Worm (Caenorhabditis elegans): ENCODE measurements around the gene rbm-25.

Gene rbm-25

ce11 chrV:12532369-12532768 is 34.4 kb downstream of the rbm-25 start:
- no peak for TF ChIP-seq nhr-6 (tag; optimal IDR thresholded peaks at IDR 0.05)
- no peak for TF ChIP-seq aly-2 (tag; optimal IDR thresholded peaks at IDR 0.05)
- no peak for TF ChIP-seq nhr-237 (tag; optimal IDR thresholded peaks at IDR 0.05)
- peak; percentile 66 for TF ChIP-seq fos-1 (tag; optimal IDR thresholded peaks at IDR 0.05)
- no peak for TF ChIP-seq egl-27 (tag; optimal IDR thresholded peaks at IDR 0.05)
- no peak for TF ChIP-seq nhr-10 (tag; optimal IDR thresholded peaks at IDR 0.05)
- TF ChIP-seq elt-3 (tag; optimal IDR thresholded peaks at IDR 0.05), result no peak
- TF ChIP-seq crh-2 (tag; optimal IDR thresholded peaks at IDR 0.05), result no peak

DNA sequence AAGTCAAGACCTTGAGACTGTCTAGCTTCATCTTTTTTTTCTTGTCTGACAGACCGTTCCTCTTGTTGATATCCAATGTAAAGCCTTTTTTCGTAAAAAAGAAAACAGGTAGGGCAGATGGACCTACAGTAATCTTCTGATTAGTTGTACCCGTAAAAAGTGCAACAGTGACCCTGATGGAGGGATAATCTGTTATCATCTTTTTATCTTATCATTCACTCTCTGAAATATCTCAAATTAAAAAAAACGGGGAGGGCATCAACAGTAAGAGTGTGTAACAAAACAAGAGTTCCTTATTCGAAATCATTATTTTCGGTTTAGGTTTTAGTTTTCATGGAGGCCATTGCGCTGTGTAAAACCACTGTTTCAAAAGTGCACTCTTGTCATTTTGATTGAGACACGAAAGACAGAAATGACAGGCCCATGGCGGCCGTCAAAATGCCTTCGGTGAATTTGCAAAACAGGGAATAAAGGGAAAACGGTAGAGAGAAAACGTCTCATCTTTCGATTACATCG is 35.7 kb downstream of the rbm-25 start:
- TF ChIP-seq ceh-16 (tag; optimal IDR thresholded peaks at IDR 0.05), result peak; percentile 23
- TF ChIP-seq fos-1 (tag; optimal IDR thresholded peaks at IDR 0.05), result peak; percentile 8
- peak; percentile 12 for TF ChIP-seq egl-27 (tag; optimal IDR thresholded peaks at IDR 0.05)
- no peak for TF ChIP-seq mdl-1 (tag; optimal IDR thresholded peaks at IDR 0.05)
- TF ChIP-seq sma-3 (GFP tag; optimal IDR thresholded peaks at IDR 0.05), result peak; percentile 63
- peak in 1 of 2 experiments; percentile 41 for TF ChIP-seq lsy-2 (tag; optimal IDR thresholded peaks at IDR 0.05)
- TF ChIP-seq nhr-21 (tag; optimal IDR thresholded peaks at IDR 0.05), result peak; percentile 20
- no peak for TF ChIP-seq mbf-1 (tag; optimal IDR thresholded peaks at IDR 0.05)
- TF ChIP-seq crh-2 (tag; optimal IDR thresholded peaks at IDR 0.05), result peak; percentile 13
- TF ChIP-seq alr-1 (tag; optimal IDR thresholded peaks at IDR 0.05), result no peak
- peak; percentile 44 for TF ChIP-seq sma-9 (GFP tag; optimal IDR thresholded peaks at IDR 0.05)
- TF ChIP-seq sma-9 (tag; optimal IDR thresholded peaks at IDR 0.05), result no peak
- TF ChIP-seq nhr-25 (tag; optimal IDR thresholded peaks at IDR 0.05), result peak; percentile 63
- peak; percentile 88 for TF ChIP-seq blmp-1 (tag; optimal IDR thresholded peaks at IDR 0.05; ENCODE audit: insufficient read depth)

- TF ChIP-seq nhr-10 (tag; optimal IDR thresholded peaks at IDR 0.05), result no peak
- no peak for TF ChIP-seq ceh-16 (tag; optimal IDR thresholded peaks at IDR 0.05)
- TF ChIP-seq ZK546.5 (tag; optimal IDR thresholded peaks at IDR 0.05), result no peak
- no peak for TF ChIP-seq sma-9 (GFP tag; optimal IDR thresholded peaks at IDR 0.05)
- TF ChIP-seq sma-9 (tag; optimal IDR thresholded peaks at IDR 0.05), result no peak
- TF ChIP-seq nhr-12 (tag; optimal IDR thresholded peaks at IDR 0.05), result no peak
- no peak for TF ChIP-seq nhr-6 (tag; optimal IDR thresholded peaks at IDR 0.05)
- TF ChIP-seq elt-3 (tag; optimal IDR thresholded peaks at IDR 0.05), result no peak
- no peak for TF ChIP-seq nhr-129 (tag; optimal IDR thresholded peaks at IDR 0.05)
- no peak for TF ChIP-seq elt-1 (tag; optimal IDR thresholded peaks at IDR 0.05)
- TF ChIP-seq blmp-1 (tag; optimal IDR thresholded peaks at IDR 0.05; ENCODE audit: insufficient read depth), result no peak
- TF ChIP-seq R02D3.7 (tag; optimal IDR thresholded peaks at IDR 0.05), result no peak
- TF ChIP-seq ceh-82 (tag; optimal IDR thresholded peaks at IDR 0.05), result no peak
- TF ChIP-seq ztf-1 (GFP tag; conservative IDR thresholded peaks at IDR 0.05), result no peak
- no peak for TF ChIP-seq lsy-2 (tag; optimal IDR thresholded peaks at IDR 0.05)
- TF ChIP-seq dmd-4 (tag; optimal IDR thresholded peaks at IDR 0.05), result no peak
- TF ChIP-seq mbf-1 (tag; optimal IDR thresholded peaks at IDR 0.05), result no peak
These were observed 36.9 kb downstream of the rbm-25 start for ce11 chrV:12534941-12535340.

- TF ChIP-seq blmp-1 (tag; optimal IDR thresholded peaks at IDR 0.05; ENCODE audit: insufficient read depth), result no peak
- no peak for TF ChIP-seq nhr-237 (tag; optimal IDR thresholded peaks at IDR 0.05)
- no peak for TF ChIP-seq ztf-1 (GFP tag; conservative IDR thresholded peaks at IDR 0.05)
- peak; percentile 8 for TF ChIP-seq sma-3 (GFP tag; optimal IDR thresholded peaks at IDR 0.05)
- TF ChIP-seq fos-1 (tag; optimal IDR thresholded peaks at IDR 0.05), result peak; percentile 26
- no peak for TF ChIP-seq snpc-4 (tag; optimal IDR thresholded peaks at IDR 0.05)
- no peak for TF ChIP-seq peb-1 (tag; optimal IDR thresholded peaks at IDR 0.05)
- no peak for TF ChIP-seq lin-39 (tag; optimal IDR thresholded peaks at IDR 0.05)
- TF ChIP-seq crh-2 (tag; optimal IDR thresholded peaks at IDR 0.05), result peak; percentile 37
- TF ChIP-seq ceh-82 (tag; optimal IDR thresholded peaks at IDR 0.05), result no peak
- peak; percentile 30 for TF ChIP-seq nhr-25 (tag; optimal IDR thresholded peaks at IDR 0.05)
- peak in 1 of 2 experiments; percentile 17 for TF ChIP-seq lsy-2 (tag; optimal IDR thresholded peaks at IDR 0.05)
- TF ChIP-seq ama-1 (optimal IDR thresholded peaks at IDR 0.05), result no peak
- peak; percentile 32 for TF ChIP-seq nhr-129 (tag; optimal IDR thresholded peaks at IDR 0.05)
- TF ChIP-seq Y55F3AM.14 (GFP tag; optimal IDR thresholded peaks at IDR 0.05), result no peak
- TF ChIP-seq F13H6.1 (tag; optimal IDR thresholded peaks at IDR 0.05), result peak; percentile 2
- no peak for TF ChIP-seq dmd-4 (tag; optimal IDR thresholded peaks at IDR 0.05)
- no peak for TF ChIP-seq unc-55 (GFP tag; optimal IDR thresholded peaks at IDR 0.05)
These were observed 38.5 kb downstream of the rbm-25 start for ce11 chrV:12536409-12537038.
